Worm (Caenorhabditis elegans): Measurements from ENCODE around the gene nhr-9.
"Not testable (repeated sequence)": the region's sequence is repeated elsewhere in the genome, so short reads cannot be mapped to it uniquely, and the experiment has no call there.

DNA sequence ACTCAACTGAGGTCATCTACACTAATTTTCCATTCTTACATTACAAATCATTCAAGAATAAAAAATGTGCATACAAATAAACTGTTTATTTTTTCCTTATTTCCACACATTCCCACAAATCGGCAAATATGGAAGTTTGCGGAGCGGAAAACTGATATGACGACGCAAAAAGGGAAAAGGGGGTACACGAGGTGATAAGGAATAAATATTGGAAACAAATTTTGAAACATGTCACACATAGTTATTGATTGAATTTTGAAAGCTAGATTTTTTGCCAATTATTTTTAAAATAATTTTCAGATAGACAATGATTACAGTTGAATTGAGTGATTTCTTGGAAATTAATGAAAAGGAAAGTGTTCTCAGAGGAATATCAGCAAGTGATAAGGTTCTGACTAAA, 33.3 kb downstream of the nhr-9 start, which contains the start of gene viro-2:
- not testable (repeated sequence) for TF ChIP-seq mdl-1 (tag; optimal IDR thresholded peaks at IDR 0.05); egl-27 (tag; optimal IDR thresholded peaks at IDR 0.05); lin-15B (tag; optimal IDR thresholded peaks at IDR 0.05); ceh-9 (tag; optimal IDR thresholded peaks at IDR 0.05); fos-1 (tag; optimal IDR thresholded peaks at IDR 0.05); unc-62 (GFP tag; optimal IDR thresholded peaks at IDR 0.05); nhr-28 (tag; optimal IDR thresholded peaks at IDR 0.05); zag-1 (tag; optimal IDR thresholded peaks at IDR 0.05); tbx-2 (tag; optimal IDR thresholded peaks at IDR 0.05); lin-39 (tag; optimal IDR thresholded peaks at IDR 0.05)

All from whole organism, L3 larva.